Fruit fly (Drosophila melanogaster): ENCODE data around the gene ksr.

DNA sequence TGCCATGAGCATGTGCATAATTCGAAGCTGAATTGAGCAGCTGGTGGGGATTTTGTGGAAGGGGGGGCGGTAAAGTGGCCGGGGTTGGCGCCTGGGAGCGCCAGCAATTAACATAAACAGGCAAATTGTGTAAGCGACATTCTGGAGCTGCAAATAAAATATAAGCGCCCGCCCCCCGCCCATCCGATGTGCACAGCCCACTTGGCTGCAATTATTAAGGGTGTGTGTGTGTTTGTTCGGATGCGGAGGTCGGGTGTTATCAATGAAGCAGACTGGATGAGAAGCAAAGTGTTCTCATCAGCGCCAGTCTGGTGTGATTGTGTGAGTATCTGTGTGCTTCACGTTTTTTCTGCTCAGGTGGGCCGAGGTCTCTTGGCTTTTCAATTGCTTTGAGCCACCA, 36.1 kb upstream of the ksr start:
- TF ChIP-seq Sin3A (optimal IDR thresholded peaks at IDR 0.05) = no peak
- no peak for TF ChIP-seq h (optimal IDR thresholded peaks at IDR 0.05)
- no peak for TF ChIP-seq psq (optimal IDR thresholded peaks at IDR 0.05)
- no peak for TF ChIP-seq insv (optimal IDR thresholded peaks at IDR 0.05)
- TF ChIP-seq ttk (optimal IDR thresholded peaks at IDR 0.05) = no peak

All from Kc167 (cell line).